Worm (Caenorhabditis elegans): ENCODE measurements around the gene C44B11.1.

C44B11.1 gene

ce11 chrIII:3119972-3120371, 35.1 kb upstream of the C44B11.1 start:
- TF ChIP-seq nhr-21 (tag; optimal IDR thresholded peaks at IDR 0.05) (no peak), nhr-11 (tag; optimal IDR thresholded peaks at IDR 0.05) (no peak), dmd-4 (tag; optimal IDR thresholded peaks at IDR 0.05) (no peak), aly-2 (tag; optimal IDR thresholded peaks at IDR 0.05) (no peak), ama-1 (optimal IDR thresholded peaks at IDR 0.05) (no peak), lsy-2 (tag; optimal IDR thresholded peaks at IDR 0.05) (no peak), zag-1 (tag; optimal IDR thresholded peaks at IDR 0.05) (no peak), fos-1 (tag; optimal IDR thresholded peaks at IDR 0.05) (peak; percentile 69), sma-9 (GFP tag; optimal IDR thresholded peaks at IDR 0.05) (peak; percentile 26), sma-9 (tag; optimal IDR thresholded peaks at IDR 0.05) (no peak), mbf-1 (tag; optimal IDR thresholded peaks at IDR 0.05) (no peak), nhr-77 (tag; optimal IDR thresholded peaks at IDR 0.05) (no peak), crh-2 (tag; optimal IDR thresholded peaks at IDR 0.05) (peak; percentile 52), Y55F3AM.14 (GFP tag; optimal IDR thresholded peaks at IDR 0.05) (no peak)

- TF ChIP-seq fos-1 (tag; optimal IDR thresholded peaks at IDR 0.05) (peak; percentile 17), ceh-82 (tag; optimal IDR thresholded peaks at IDR 0.05) (no peak)
Measured at ce11 chrIII:3124209-3124786, 30.8 kb upstream of the C44B11.1 start.

- TF ChIP-seq lin-11 (tag; optimal IDR thresholded peaks at IDR 0.05) = no peak
- no peak for TF ChIP-seq C34F6.9 (tag; optimal IDR thresholded peaks at IDR 0.05)
- no peak for TF ChIP-seq gmeb-1 (tag; optimal IDR thresholded peaks at IDR 0.05)
- no peak for TF ChIP-seq crh-2 (tag; optimal IDR thresholded peaks at IDR 0.05)
- TF ChIP-seq ceh-82 (tag; optimal IDR thresholded peaks at IDR 0.05) = no peak
- no peak for TF ChIP-seq nhr-237 (tag; optimal IDR thresholded peaks at IDR 0.05)
- TF ChIP-seq mbf-1 (tag; optimal IDR thresholded peaks at IDR 0.05) = no peak
- TF ChIP-seq dmd-4 (tag; optimal IDR thresholded peaks at IDR 0.05) = no peak
- TF ChIP-seq blmp-1 (tag; optimal IDR thresholded peaks at IDR 0.05; ENCODE audit: insufficient read depth) = no peak
- no peak for TF ChIP-seq fos-1 (tag; optimal IDR thresholded peaks at IDR 0.05)
- TF ChIP-seq ztf-11 (tag; optimal IDR thresholded peaks at IDR 0.05) = no peak
- TF ChIP-seq skn-1 (tag; optimal IDR thresholded peaks at IDR 0.05) = no peak
- TF ChIP-seq nhr-23 (tag; optimal IDR thresholded peaks at IDR 0.05) = no peak
- no peak for TF ChIP-seq lin-13 (GFP tag; optimal IDR thresholded peaks at IDR 0.05)
- no peak for TF ChIP-seq sem-4 (tag; optimal IDR thresholded peaks at IDR 0.05)
- no peak for TF ChIP-seq nhr-129 (tag; optimal IDR thresholded peaks at IDR 0.05)
- no peak for TF ChIP-seq sma-9 (GFP tag; optimal IDR thresholded peaks at IDR 0.05)
- no peak for TF ChIP-seq sma-9 (tag; optimal IDR thresholded peaks at IDR 0.05)
- TF ChIP-seq nhr-10 (tag; optimal IDR thresholded peaks at IDR 0.05) = no peak
- no peak for TF ChIP-seq nhr-6 (tag; optimal IDR thresholded peaks at IDR 0.05)
Measured at ce11 chrIII:3127074-3127596, 27.9 kb upstream of the C44B11.1 start, which contains the start of gene nipa-1. TSS of gene nipa-1 (minus strand) at chrIII:3127124.

ce11 chrIII:3127613-3128012, 27.5 kb upstream of the C44B11.1 start:
- TF ChIP-seq alr-1 (tag; optimal IDR thresholded peaks at IDR 0.05) = no peak
- TF ChIP-seq nhr-23 (tag; optimal IDR thresholded peaks at IDR 0.05) = no peak
- no peak for TF ChIP-seq mab-5 (tag; optimal IDR thresholded peaks at IDR 0.05)
- no peak for TF ChIP-seq nhr-6 (tag; optimal IDR thresholded peaks at IDR 0.05)
- TF ChIP-seq elt-1 (tag; optimal IDR thresholded peaks at IDR 0.05) = no peak
- no peak for TF ChIP-seq sem-4 (tag; optimal IDR thresholded peaks at IDR 0.05)
- no peak for TF ChIP-seq ama-1 (optimal IDR thresholded peaks at IDR 0.05)
- TF ChIP-seq elt-3 (tag; optimal IDR thresholded peaks at IDR 0.05) = no peak
- no peak for TF ChIP-seq lin-13 (GFP tag; optimal IDR thresholded peaks at IDR 0.05)
- TF ChIP-seq snpc-4 (tag; optimal IDR thresholded peaks at IDR 0.05) = no peak
- TF ChIP-seq lin-11 (tag; optimal IDR thresholded peaks at IDR 0.05) = no peak
- TF ChIP-seq nhr-12 (tag; optimal IDR thresholded peaks at IDR 0.05) = no peak
- no peak for TF ChIP-seq nhr-10 (tag; optimal IDR thresholded peaks at IDR 0.05)
- no peak for TF ChIP-seq nhr-21 (tag; optimal IDR thresholded peaks at IDR 0.05)
- TF ChIP-seq zag-1 (tag; optimal IDR thresholded peaks at IDR 0.05) = no peak
- peak; percentile 35 for TF ChIP-seq unc-55 (GFP tag; optimal IDR thresholded peaks at IDR 0.05)
- no peak for TF ChIP-seq ztf-4 (tag; optimal IDR thresholded peaks at IDR 0.05)
- TF ChIP-seq blmp-1 (tag; optimal IDR thresholded peaks at IDR 0.05; ENCODE audit: insufficient read depth) = no peak
- peak; percentile 59 for TF ChIP-seq crh-2 (tag; optimal IDR thresholded peaks at IDR 0.05)
- peak; percentile 27 for TF ChIP-seq nhr-25 (tag; optimal IDR thresholded peaks at IDR 0.05)
- TF ChIP-seq dmd-4 (tag; optimal IDR thresholded peaks at IDR 0.05) = no peak
- no peak for TF ChIP-seq nhr-129 (tag; optimal IDR thresholded peaks at IDR 0.05)
- TF ChIP-seq ceh-16 (tag; optimal IDR thresholded peaks at IDR 0.05) = no peak
- peak; percentile 58 for TF ChIP-seq fos-1 (tag; optimal IDR thresholded peaks at IDR 0.05)
- no peak for TF ChIP-seq F13H6.1 (tag; optimal IDR thresholded peaks at IDR 0.05)
- no peak for TF ChIP-seq peb-1 (tag; optimal IDR thresholded peaks at IDR 0.05)
- peak; percentile 50 for TF ChIP-seq C34F6.9 (tag; optimal IDR thresholded peaks at IDR 0.05)
- TF ChIP-seq lsy-2 (tag; optimal IDR thresholded peaks at IDR 0.05) = peak in 1 of 2 experiments; percentile 45
- TF ChIP-seq R02D3.7 (tag; optimal IDR thresholded peaks at IDR 0.05) = no peak
- TF ChIP-seq egl-27 (tag; optimal IDR thresholded peaks at IDR 0.05) = no peak
- TF ChIP-seq ZK546.5 (tag; optimal IDR thresholded peaks at IDR 0.05) = no peak
- no peak for TF ChIP-seq nhr-11 (tag; optimal IDR thresholded peaks at IDR 0.05)
- no peak for TF ChIP-seq sma-3 (GFP tag; optimal IDR thresholded peaks at IDR 0.05)
- TF ChIP-seq lin-39 (tag; optimal IDR thresholded peaks at IDR 0.05) = no peak
- no peak for TF ChIP-seq sma-9 (GFP tag; optimal IDR thresholded peaks at IDR 0.05)
- TF ChIP-seq sma-9 (tag; optimal IDR thresholded peaks at IDR 0.05) = no peak

Measured in whole organism, L2 larva.